Worm (Caenorhabditis elegans) whole organism, late embryonic: ENCODE results near the gene odr-8.
"Not testable (repeated sequence)": the region's sequence is repeated elsewhere in the genome, so short reads cannot be mapped to it uniquely, and the experiment has no call there.

Experiments
- C08G9.2 ChIP-seq: sonication (generic microtip); optimal IDR thresholded peaks from 2 replicates; lab custom pipeline; 2016; ENCODE audit warnings: mild to moderate bottlenecking, missing genetic modification characterization, moderate library complexity, missing compliant biosample characterization
- F13H6.1 ChIP-seq: sonication (generic microtip); optimal IDR thresholded peaks from 2 replicates; lab custom pipeline; 2016; ENCODE audit warnings: missing genetic modification characterization, missing compliant biosample characterization
- K09A11.1 ChIP-seq: sonication (generic microtip); optimal IDR thresholded peaks from 2 replicates; lab custom pipeline; 2017; ENCODE audit warnings: antibody characterized with exemption, mild to moderate bottlenecking, missing genetic modification characterization, missing compliant biosample characterization; ENCODE audit not compliant: insufficient read depth
- T23F11.4 ChIP-seq: fragments of 200-800 bp; sonication (Bioruptor generic); optimal IDR thresholded peaks from 2 replicates; lab custom pipeline; 2018; ENCODE audit warnings: mild to moderate bottlenecking, missing genetic modification characterization, missing compliant biosample characterization
- Y22D7AL.16 ChIP-seq: sonication (generic microtip); optimal IDR thresholded peaks from 2 replicates; lab custom pipeline; 2016; ENCODE audit warnings: missing genetic modification characterization, missing compliant biosample characterization
- ama-1 ChIP-seq: fragments of 150-350 bp; optimal IDR thresholded peaks from 2 replicates; lab custom pipeline; 2014
- ceh-14 ChIP-seq: sonication (generic microtip); optimal IDR thresholded peaks from 2 replicates; lab custom pipeline; 2016; ENCODE audit warnings: missing genotype, missing genetic modification characterization, missing compliant biosample characterization
- ceh-19 ChIP-seq: fragments of 200-800 bp; sonication (Bioruptor generic); optimal IDR thresholded peaks from 2 replicates; lab custom pipeline; 2018; ENCODE audit warnings: mild to moderate bottlenecking, missing genetic modification characterization, missing compliant biosample characterization
- ceh-22 ChIP-seq: sonication (generic microtip); optimal IDR thresholded peaks from 2 replicates; lab custom pipeline; 2017; ENCODE audit warnings: missing biosample characterization, missing genetic modification characterization
- ceh-30 ChIP-seq: fragments of 150-350 bp; optimal IDR thresholded peaks from 2 replicates; lab custom pipeline; 2014; ENCODE audit warnings: missing biosample characterization, missing genetic modification characterization
- ceh-34 ChIP-seq: sonication (generic microtip); optimal IDR thresholded peaks from 2 replicates; lab custom pipeline; 2016; ENCODE audit warnings: mild to moderate bottlenecking, missing genetic modification characterization, missing compliant biosample characterization
- ceh-48 ChIP-seq: sonication (generic microtip); optimal IDR thresholded peaks from 2 replicates; lab custom pipeline; 2016; ENCODE audit warnings: missing genetic modification characterization, inconsistent platforms, missing compliant biosample characterization
- ceh-9 ChIP-seq: sonication (generic microtip); optimal IDR thresholded peaks from 2 replicates; lab custom pipeline; 2016; ENCODE audit warnings: mild to moderate bottlenecking, missing genetic modification characterization, inconsistent platforms, missing compliant biosample characterization
- eyg-1 ChIP-seq: sonication (generic microtip); optimal IDR thresholded peaks from 2 replicates; lab custom pipeline; 2016; ENCODE audit warnings: missing genotype, missing genetic modification characterization, missing compliant biosample characterization
- fax-1 ChIP-seq: sonication (generic microtip); optimal IDR thresholded peaks from 2 replicates; lab custom pipeline; 2016; ENCODE audit warnings: missing genotype, missing genetic modification characterization, missing compliant biosample characterization
- fkh-10 ChIP-seq: fragments of 150-350 bp; optimal IDR thresholded peaks from 2 replicates; lab custom pipeline; 2014; ENCODE audit warnings: missing biosample characterization, missing genetic modification reagents, missing genetic modification characterization
- hlh-15 ChIP-seq: sonication (generic microtip); optimal IDR thresholded peaks from 2 replicates; lab custom pipeline; 2016; ENCODE audit warnings: missing genetic modification characterization, missing compliant biosample characterization
- hlh-30 ChIP-seq: sonication (generic microtip); optimal IDR thresholded peaks from 2 replicates; lab custom pipeline; 2017; ENCODE audit warnings: antibody characterized with exemption, missing genetic modification characterization, missing compliant biosample characterization; ENCODE audit not compliant: insufficient read depth
- lim-6 ChIP-seq: sonication (generic microtip); optimal IDR thresholded peaks from 2 replicates; lab custom pipeline; 2016; ENCODE audit warnings: missing genetic modification characterization, missing compliant biosample characterization
- mec-3 ChIP-seq: sonication (generic microtip); optimal IDR thresholded peaks from 2 replicates; lab custom pipeline; 2016; ENCODE audit warnings: borderline replicate concordance, missing genetic modification characterization, missing compliant biosample characterization
- nhr-11 ChIP-seq: fragments of 150-350 bp; optimal IDR thresholded peaks from 2 replicates; lab custom pipeline; 2014; ENCODE audit warnings: missing biosample characterization, missing genetic modification characterization
- pag-3 ChIP-seq: sonication (generic microtip); optimal IDR thresholded peaks from 2 replicates; lab custom pipeline; 2016; ENCODE audit warnings: missing compliant biosample characterization, missing genetic modification characterization, borderline replicate concordance
- pha-4 ChIP-seq: fragments of 150-350 bp; optimal IDR thresholded peaks from 2 replicates; lab custom pipeline; 2018; ENCODE audit warnings: missing biosample characterization, missing genetic modification reagents, missing genetic modification characterization
- sox-2 ChIP-seq: fragments of 200-800 bp; sonication (Bioruptor generic); IDR thresholded peaks from 2 replicates; pipeline ENCODE4 v1.3.6; 2022; ENCODE audit warnings: missing genetic modification reagents, missing genetic modification characterization, missing compliant biosample characterization
- syd-9 ChIP-seq: sonication (generic microtip); optimal IDR thresholded peaks from 2 replicates; lab custom pipeline; 2016; ENCODE audit warnings: mild to moderate bottlenecking, missing genetic modification characterization, moderate library complexity, missing compliant biosample characterization
- unc-3 ChIP-seq, 2 experiments: fragments of 200-800 bp in 1 of 2; sonication (Bioruptor generic) in 1 of 2; sonication (generic microtip) in 1 of 2; conservative IDR thresholded peaks in 1 of 2; optimal IDR thresholded peaks in 1 of 2; 2 replicates each; pipeline versions ENCODE4 v1.3.6 to Lab custom; 2016 to 2022; ENCODE audit warnings: missing compliant biosample characterization in 2 of 2, missing genetic modification characterization in 2 of 2, missing genetic modification reagents in 1 of 2
- unc-86 ChIP-seq: sonication (generic microtip); optimal IDR thresholded peaks from 2 replicates; lab custom pipeline; 2016; ENCODE audit warnings: missing genetic modification characterization, missing compliant biosample characterization
- zip-5 ChIP-seq: sonication (generic microtip); optimal IDR thresholded peaks from 2 replicates; lab custom pipeline; 2016; ENCODE audit warnings: missing genetic modification characterization, missing compliant biosample characterization

The odr-8 gene

DNA sequence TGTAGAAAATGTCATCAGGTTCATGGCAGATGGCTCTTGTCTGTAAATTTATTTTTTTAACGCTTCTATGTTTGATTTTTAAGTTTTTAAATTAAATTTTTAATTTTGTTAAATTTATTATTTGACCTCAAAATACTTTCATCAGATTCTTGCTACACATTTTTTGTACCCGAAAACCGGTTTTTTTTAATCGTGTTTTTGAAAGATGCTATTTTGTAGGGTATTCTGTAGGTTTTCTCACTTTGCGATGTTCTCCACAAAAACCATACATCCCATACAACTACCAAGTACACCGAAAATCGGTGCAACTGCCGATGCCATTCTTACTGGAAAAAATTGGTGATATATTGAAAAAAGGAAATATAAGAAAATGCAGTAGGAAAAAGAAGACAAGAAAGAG lies 23.4 kb upstream of the odr-8 start, which contains the start of gene nstp-2 (continued):
- no peak for TF ChIP-seq eyg-1 (tag; lab: Kevin White, UChicago)

DNA sequence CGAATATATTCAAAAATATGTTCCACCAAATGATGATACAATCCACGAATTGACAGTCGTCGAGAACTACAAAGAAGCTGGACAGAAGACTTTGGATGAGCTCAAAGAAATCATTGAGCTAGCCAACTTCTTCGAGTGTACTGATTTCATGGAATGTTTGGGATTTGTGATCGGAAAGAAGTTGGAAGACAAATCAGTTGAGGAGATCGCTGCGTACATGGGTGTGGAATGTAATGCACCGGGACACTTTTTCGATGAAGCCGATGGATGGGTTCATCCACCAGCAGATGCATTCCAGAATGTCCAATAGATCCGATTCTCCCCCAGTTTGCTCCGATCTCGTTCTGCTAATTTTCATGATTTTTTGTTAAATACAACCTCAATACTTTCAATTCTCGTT lies 21.0 kb upstream of the odr-8 start:
- TF ChIP-seq ceh-30 (tag; lab: Kevin White, UChicago) (no peak), fax-1 (tag; lab: Kevin White, UChicago) (no peak), unc-86 (tag; lab: Kevin White, UChicago) (no peak), mec-3 (tag; lab: Kevin White, UChicago) (no peak), ceh-14 (tag; lab: Kevin White, UChicago) (no peak), zip-5 (tag; lab: Kevin White, UChicago) (no peak)

DNA sequence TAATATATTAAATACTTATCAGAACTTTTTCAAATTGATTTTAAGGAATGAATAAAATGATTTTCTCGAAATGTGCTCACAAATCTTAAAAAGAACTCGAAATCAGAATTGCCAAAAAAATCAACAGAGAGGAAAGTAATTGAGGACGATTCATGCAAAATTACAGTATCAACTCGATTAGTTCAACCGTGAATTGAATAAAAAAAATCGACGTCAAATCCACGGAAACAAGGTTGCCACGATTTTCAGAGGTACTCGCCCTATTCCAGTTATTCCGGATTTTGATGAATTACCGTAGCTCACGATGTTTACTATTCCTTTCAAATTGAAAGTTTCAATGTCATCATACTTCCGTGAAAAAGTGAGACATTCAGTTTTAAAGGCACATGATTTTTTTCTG lies 19.9 kb upstream of the odr-8 start, which contains the start of gene F15B10.3:
F15B10.3 (plus strand) TSS at position 301 of the 400 bp plus-strand sequence.
- TF ChIP-seq Y22D7AL.16 (tag; lab: Kevin White, UChicago) (no peak), unc-3 (GFP tag; conservative IDR thresholded peaks at IDR 0.05; lab: Robert Waterston, UW) (no peak), unc-3 (tag; optimal IDR thresholded peaks at IDR 0.05; lab: Kevin White, UChicago) (no peak), ama-1 (lab: Kevin White, UChicago) (no peak), zip-5 (tag; lab: Kevin White, UChicago) (no peak), ceh-19 (no peak), ceh-22 (tag; lab: Kevin White, UChicago) (no peak), fkh-10 (GFP tag; lab: Kevin White, UChicago) (no peak)

DNA sequence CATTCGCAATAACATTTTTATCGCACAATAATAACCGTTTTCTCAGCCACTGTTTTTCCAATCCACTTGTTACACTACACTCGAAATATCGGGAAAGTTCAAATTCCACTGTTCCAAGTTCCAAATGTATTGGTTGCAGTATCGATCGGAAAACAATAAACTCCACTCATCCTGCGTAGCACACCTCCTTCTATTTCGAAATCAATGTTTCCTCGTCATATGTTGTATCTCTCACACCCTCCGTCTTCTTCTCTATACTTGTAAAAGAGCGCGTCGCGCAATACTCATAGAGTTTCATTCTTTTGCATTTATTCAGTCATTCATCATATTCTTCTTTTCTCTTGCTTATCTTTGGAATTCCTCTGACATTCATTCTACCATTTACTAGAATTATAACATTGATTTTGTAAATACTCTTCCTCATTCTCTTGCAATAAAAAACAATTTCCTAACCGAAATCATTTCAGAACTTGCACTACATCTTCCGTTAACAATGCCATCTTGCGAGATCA lies 18.8 kb upstream of the odr-8 start, which contains the start of gene sup-36:
sup-36 (plus strand) TSS at position 462 of the 512 bp plus-strand sequence.
- TF ChIP-seq pha-4 (tag; lab: Kevin White, UChicago) (no peak), ceh-48 (peak; percentile 40), mec-3 (tag; lab: Kevin White, UChicago) (no peak), unc-86 (tag; lab: Kevin White, UChicago) (no peak), hlh-30 (tag; lab: Kevin White, UChicago) (peak; percentile 5), ceh-9 (tag; lab: Kevin White, UChicago) (no peak), K09A11.1 (tag; lab: Kevin White, UChicago) (no peak), C08G9.2 (no peak), pag-3 (no peak), F13H6.1 (tag; lab: Kevin White, UChicago) (no peak)

DNA sequence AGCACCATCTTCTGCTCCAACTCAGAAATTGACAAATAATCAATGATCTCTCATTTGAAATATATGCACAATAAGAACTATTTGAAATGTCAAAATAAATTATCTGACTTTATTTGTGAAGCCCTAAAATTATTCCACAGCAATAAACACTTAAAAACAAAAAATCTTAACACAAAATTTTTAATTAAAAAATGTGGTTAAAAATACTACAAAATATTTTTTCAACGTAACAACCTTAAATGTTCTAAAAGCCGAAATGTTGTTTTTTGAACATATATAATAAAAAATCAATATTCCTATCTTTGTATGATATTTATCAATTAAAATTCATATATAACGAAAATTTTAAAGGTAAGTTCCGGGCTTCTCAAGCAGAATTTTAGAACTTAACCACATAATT lies 16.9 kb upstream of the odr-8 start, which contains the start of gene F38A5.8:
F38A5.8 (plus strand) TSS at position 301 of the 400 bp plus-strand sequence.
- no peak for TF ChIP-seq lim-6 (tag; lab: Kevin White, UChicago)
- no peak for TF ChIP-seq ama-1 (lab: Kevin White, UChicago)
- TF ChIP-seq ceh-34 (tag; lab: Kevin White, UChicago): no peak
- no peak for TF ChIP-seq nhr-11 (tag; lab: Kevin White, UChicago)
- no peak for TF ChIP-seq hlh-15 (tag; lab: Kevin White, UChicago)
- no peak for TF ChIP-seq syd-9 (tag; lab: Kevin White, UChicago)
- no peak for TF ChIP-seq T23F11.4 (GFP tag; lab: Kevin White, UChicago)
- TF ChIP-seq, all 69 proteins: peak for 0

DNA sequence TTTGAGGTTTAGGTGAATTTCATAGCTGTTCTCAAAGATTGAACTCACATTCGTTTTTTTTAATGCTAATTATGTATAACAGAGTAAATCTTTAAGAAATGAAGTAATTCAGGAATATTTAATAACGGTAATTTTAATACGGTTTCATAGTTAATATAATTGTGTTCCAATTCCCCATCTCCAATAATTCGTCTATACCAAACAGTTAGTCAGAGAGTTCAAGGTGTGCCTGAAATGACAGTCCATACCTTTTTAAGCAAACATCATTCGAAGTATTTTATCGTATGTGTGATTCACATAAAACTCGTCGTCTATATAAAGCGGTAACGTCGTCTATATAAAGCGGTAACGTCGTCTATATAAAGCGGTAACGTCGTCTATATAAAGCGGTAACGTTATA lies 16.2 kb upstream of the odr-8 start, which contains the start of gene nspb-5:
nspb-5 (plus strand) TSS at position 301 of the 400 bp plus-strand sequence.
- TF ChIP-seq C08G9.2; hlh-15 (tag; lab: Kevin White, UChicago); sox-2 (GFP tag; lab: Robert Waterston, UW): not testable (repeated sequence)
- TF ChIP-seq, all 69 proteins: peak for 0; not testable (repeated sequence) for 69
